Fruit fly (Drosophila melanogaster): ENCODE data around the gene CG46303.

CG46303 gene

DNA sequence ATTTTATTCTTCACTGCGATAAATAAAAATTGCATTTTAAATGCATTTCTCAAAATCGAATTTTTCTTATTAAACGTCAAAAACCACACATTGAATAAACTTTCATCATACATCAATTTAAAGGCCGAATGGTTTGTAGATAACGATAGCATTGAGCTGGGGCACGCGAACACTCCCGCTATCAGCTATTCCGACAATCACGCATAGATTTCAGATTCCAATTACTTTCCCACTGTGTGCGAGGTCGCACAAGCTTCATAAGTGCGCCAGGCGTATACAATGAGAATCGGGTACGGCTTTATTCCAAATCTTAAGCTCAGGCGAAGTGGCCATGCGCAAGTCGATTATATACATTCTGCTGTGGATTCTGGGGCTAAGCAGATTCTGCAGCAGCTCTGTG is at the start of gene CG46303:
TSS of gene CG46303 (plus strand) at position 223 of the 400 bp plus-strand sequence.
- no peak for TF ChIP-seq CG11617 (GFP tag; optimal IDR thresholded peaks at IDR 0.05)
- no peak for TF ChIP-seq CG7101 (tag; optimal IDR thresholded peaks at IDR 0.05)
- no peak for TF ChIP-seq Mnt (GFP tag; optimal IDR thresholded peaks at IDR 0.05)
- no peak for TF ChIP-seq Clk (GFP tag; optimal IDR thresholded peaks at IDR 0.05)

DNA sequence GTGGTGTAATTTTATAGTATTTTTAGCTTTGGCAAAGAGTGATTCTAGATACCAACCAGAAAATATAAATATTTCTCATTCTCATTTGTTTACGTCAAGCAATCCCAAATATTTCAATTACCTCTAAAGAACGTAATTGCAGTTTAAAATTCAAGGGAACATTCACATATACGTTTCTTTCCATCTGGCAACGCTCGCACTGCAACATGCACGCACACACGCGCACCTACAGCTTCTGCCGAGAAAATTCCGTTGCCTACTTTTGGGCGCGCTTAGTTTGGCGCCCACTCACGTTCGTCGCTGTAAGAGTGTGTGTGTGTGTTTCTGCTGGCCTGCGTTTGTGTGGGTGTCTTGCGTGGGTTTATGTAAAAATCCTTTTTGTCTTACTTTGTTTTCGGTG is 49.3 kb upstream of the CG46303 start:
- TF ChIP-seq tj (GFP tag; optimal IDR thresholded peaks at IDR 0.05) (no peak), Hr96 (GFP tag; optimal IDR thresholded peaks at IDR 0.05) (no peak), CG14711 (tag; optimal IDR thresholded peaks at IDR 0.05) (no peak), CG12768 (GFP tag; optimal IDR thresholded peaks at IDR 0.05) (peak; percentile 25), CG5204 (GFP tag; optimal IDR thresholded peaks at IDR 0.05) (peak; percentile 28)

dm6 chr3R:5778731-5779593 is 42.8 kb upstream of the CG46303 start, which contains the start of gene jagn:
TSS of gene jagn (plus strand) at chr3R:5779315.
- TF ChIP-seq pad (GFP tag; optimal IDR thresholded peaks at IDR 0.05) (peak; percentile 99), ovo (GFP tag; optimal IDR thresholded peaks at IDR 0.05) (peak; percentile 96), Mnt (GFP tag; optimal IDR thresholded peaks at IDR 0.05) (peak; percentile 54), toe (GFP tag; optimal IDR thresholded peaks at IDR 0.05) (peak; percentile 83), CG14711 (tag; optimal IDR thresholded peaks at IDR 0.05) (no peak), CG1620 (GFP tag; optimal IDR thresholded peaks at IDR 0.05) (peak; percentile 55), Crg-1 (GFP tag; optimal IDR thresholded peaks at IDR 0.05) (peak; percentile 29), CG12768 (GFP tag; optimal IDR thresholded peaks at IDR 0.05) (no peak), CG11617 (GFP tag; optimal IDR thresholded peaks at IDR 0.05) (peak; percentile 45), kay (GFP tag; ENCODE audit: borderline replicate concordance) (no peak), CG33017 (tag; optimal IDR thresholded peaks at IDR 0.05) (no peak), bab1 (GFP tag; optimal IDR thresholded peaks at IDR 0.05) (peak; percentile 59), cic (GFP tag; optimal IDR thresholded peaks at IDR 0.05) (no peak), CG7101 (tag; optimal IDR thresholded peaks at IDR 0.05) (peak; percentile 44), cnc (optimal IDR thresholded peaks at IDR 0.05) (no peak), Clk (GFP tag; optimal IDR thresholded peaks at IDR 0.05) (no peak), Hr96 (GFP tag; optimal IDR thresholded peaks at IDR 0.05) (peak; percentile 72), tj (GFP tag; optimal IDR thresholded peaks at IDR 0.05) (peak; percentile 28), CG7045 (GFP tag; optimal IDR thresholded peaks at IDR 0.05) (peak; percentile 49), CG5204 (GFP tag; optimal IDR thresholded peaks at IDR 0.05) (no peak)

dm6 chr3R:5780976-5781375 is 40.8 kb upstream of the CG46303 start, which contains the start of gene CG2082:
TSS of gene CG2082 (minus strand) at chr3R:5781076.
- no peak for TF ChIP-seq tj (GFP tag; optimal IDR thresholded peaks at IDR 0.05)
- no peak for TF ChIP-seq Hr96 (GFP tag; optimal IDR thresholded peaks at IDR 0.05)
- no peak for TF ChIP-seq Clk (GFP tag; optimal IDR thresholded peaks at IDR 0.05)
- TF ChIP-seq CG7045 (GFP tag; optimal IDR thresholded peaks at IDR 0.05), result no peak
- TF ChIP-seq kay (GFP tag; ENCODE audit: borderline replicate concordance), result no peak
- TF ChIP-seq CG1620 (GFP tag; optimal IDR thresholded peaks at IDR 0.05), result no peak
- TF ChIP-seq Mnt (GFP tag; optimal IDR thresholded peaks at IDR 0.05), result no peak
- TF ChIP-seq CG11617 (GFP tag; optimal IDR thresholded peaks at IDR 0.05), result no peak

- TF ChIP-seq ovo (GFP tag; optimal IDR thresholded peaks at IDR 0.05) (no peak), CG12768 (GFP tag; optimal IDR thresholded peaks at IDR 0.05) (no peak), bab1 (GFP tag; optimal IDR thresholded peaks at IDR 0.05) (no peak), CG7101 (tag; optimal IDR thresholded peaks at IDR 0.05) (no peak)
Measured at dm6 chr3R:5781462-5781861, 40.3 kb upstream of the CG46303 start, which contains the start of gene kat-60L1. TSS of gene kat-60L1 (plus strand) at chr3R:5781762.

- TF ChIP-seq Crg-1 (GFP tag; optimal IDR thresholded peaks at IDR 0.05) (peak; percentile 94), CG33017 (tag; optimal IDR thresholded peaks at IDR 0.05) (peak; percentile 51), cnc (optimal IDR thresholded peaks at IDR 0.05) (peak; percentile 98 to 99), CG7101 (tag; optimal IDR thresholded peaks at IDR 0.05) (peak; percentile 81), Clk (GFP tag; optimal IDR thresholded peaks at IDR 0.05) (peak; percentile 59), tj (GFP tag; optimal IDR thresholded peaks at IDR 0.05) (peak; percentile 70), CG5204 (GFP tag; optimal IDR thresholded peaks at IDR 0.05) (peak; percentile 88), Hr96 (GFP tag; optimal IDR thresholded peaks at IDR 0.05) (peak; percentile 92), ovo (GFP tag; optimal IDR thresholded peaks at IDR 0.05) (peak; percentile 67), bab1 (GFP tag; optimal IDR thresholded peaks at IDR 0.05) (peak; percentile 83), CG11617 (GFP tag; optimal IDR thresholded peaks at IDR 0.05) (peak; percentile 89), cic (GFP tag; optimal IDR thresholded peaks at IDR 0.05) (peak; percentile 48), kay (GFP tag; ENCODE audit: borderline replicate concordance) (no peak), toe (GFP tag; optimal IDR thresholded peaks at IDR 0.05) (peak; percentile 94), Mnt (GFP tag; optimal IDR thresholded peaks at IDR 0.05) (peak; percentile 84), CG1620 (GFP tag; optimal IDR thresholded peaks at IDR 0.05) (peak; percentile 94), CG14711 (tag; optimal IDR thresholded peaks at IDR 0.05) (peak; percentile 89), CG12768 (GFP tag; optimal IDR thresholded peaks at IDR 0.05) (peak; percentile 79), pad (GFP tag; optimal IDR thresholded peaks at IDR 0.05) (peak; percentile 80), CG7045 (GFP tag; optimal IDR thresholded peaks at IDR 0.05) (peak; percentile 81)
Measured at dm6 chr3R:5789025-5789953, 32.5 kb upstream of the CG46303 start, which contains the start of the genes Hat1 and Rpn5. TSS of gene Hat1 (minus strand) at chr3R:5789384. TSS of gene Rpn5 (plus strand) at chr3R:5789493.

Measured in whole organism, adult.